Worm (Caenorhabditis elegans) whole organism, late embryonic: ENCODE measurements around the gene nas-31.

ENCODE experiments used
- C08G9.2 ChIP-seq: sonication (generic microtip); optimal IDR thresholded peaks from 2 replicates; lab custom pipeline; 2016; ENCODE audit warnings: mild to moderate bottlenecking, missing genetic modification characterization, moderate library complexity, missing compliant biosample characterization
- F13H6.1 ChIP-seq: sonication (generic microtip); optimal IDR thresholded peaks from 2 replicates; lab custom pipeline; 2016; ENCODE audit warnings: missing genetic modification characterization, missing compliant biosample characterization
- K02D7.2 ChIP-seq: sonication (generic microtip); optimal IDR thresholded peaks from 2 replicates; lab custom pipeline; 2017; ENCODE audit warnings: mild to moderate bottlenecking, missing genetic modification characterization, missing compliant biosample characterization
- K09A11.1 ChIP-seq: sonication (generic microtip); optimal IDR thresholded peaks from 2 replicates; lab custom pipeline; 2017; ENCODE audit warnings: antibody characterized with exemption, mild to moderate bottlenecking, missing genetic modification characterization, missing compliant biosample characterization; ENCODE audit not compliant: insufficient read depth
- T23F11.4 ChIP-seq: fragments of 200-800 bp; sonication (Bioruptor generic); optimal IDR thresholded peaks from 2 replicates; lab custom pipeline; 2018; ENCODE audit warnings: mild to moderate bottlenecking, missing genetic modification characterization, missing compliant biosample characterization
- ahr-1 ChIP-seq: sonication (generic microtip); optimal IDR thresholded peaks from 2 replicates; lab custom pipeline; 2016; ENCODE audit warnings: missing genetic modification characterization, missing compliant biosample characterization
- ama-1 ChIP-seq: fragments of 150-350 bp; optimal IDR thresholded peaks from 2 replicates; lab custom pipeline; 2014
- ceh-14 ChIP-seq: sonication (generic microtip); optimal IDR thresholded peaks from 2 replicates; lab custom pipeline; 2016; ENCODE audit warnings: missing genotype, missing genetic modification characterization, missing compliant biosample characterization
- ceh-18 ChIP-seq: sonication (generic microtip); optimal IDR thresholded peaks from 2 replicates; lab custom pipeline; 2016; ENCODE audit warnings: missing genetic modification characterization, missing compliant biosample characterization
- ceh-19 ChIP-seq: fragments of 200-800 bp; sonication (Bioruptor generic); optimal IDR thresholded peaks from 2 replicates; lab custom pipeline; 2018; ENCODE audit warnings: mild to moderate bottlenecking, missing genetic modification characterization, missing compliant biosample characterization
- ceh-30 ChIP-seq: fragments of 150-350 bp; optimal IDR thresholded peaks from 2 replicates; lab custom pipeline; 2014; ENCODE audit warnings: missing biosample characterization, missing genetic modification characterization
- ceh-31 ChIP-seq: sonication (generic microtip); optimal IDR thresholded peaks from 2 replicates; lab custom pipeline; 2016; ENCODE audit warnings: missing genetic modification characterization, missing compliant biosample characterization
- ceh-34 ChIP-seq: sonication (generic microtip); optimal IDR thresholded peaks from 2 replicates; lab custom pipeline; 2016; ENCODE audit warnings: mild to moderate bottlenecking, missing genetic modification characterization, missing compliant biosample characterization
- ceh-45 ChIP-seq: fragments of 200-800 bp; sonication (Bioruptor generic); IDR thresholded peaks from 2 replicates; pipeline ENCODE4 v1.3.6; 2022; ENCODE audit warnings: missing genetic modification reagents, missing genetic modification characterization, missing compliant biosample characterization
- ceh-48 ChIP-seq: sonication (generic microtip); optimal IDR thresholded peaks from 2 replicates; lab custom pipeline; 2016; ENCODE audit warnings: missing genetic modification characterization, inconsistent platforms, missing compliant biosample characterization
- ceh-9 ChIP-seq: sonication (generic microtip); optimal IDR thresholded peaks from 2 replicates; lab custom pipeline; 2016; ENCODE audit warnings: mild to moderate bottlenecking, missing genetic modification characterization, inconsistent platforms, missing compliant biosample characterization
- che-1 ChIP-seq: sonication (generic microtip); optimal IDR thresholded peaks from 2 replicates; lab custom pipeline; 2016; ENCODE audit warnings: mild to moderate bottlenecking, missing genetic modification characterization, missing compliant biosample characterization
- dmd-4 ChIP-seq: sonication (generic microtip); optimal IDR thresholded peaks from 2 replicates; lab custom pipeline; 2016; ENCODE audit warnings: borderline replicate concordance, missing genetic modification characterization, missing compliant biosample characterization
- dve-1 ChIP-seq: sonication (generic microtip); optimal IDR thresholded peaks from 2 replicates; lab custom pipeline; 2017; ENCODE audit warnings: antibody characterized with exemption, mild to moderate bottlenecking, missing genetic modification characterization, missing compliant biosample characterization
- elt-4 ChIP-seq: sonication (generic microtip); optimal IDR thresholded peaks from 2 replicates; lab custom pipeline; 2016; ENCODE audit warnings: missing genetic modification characterization, missing compliant biosample characterization
- ets-4 ChIP-seq: sonication (generic microtip); optimal IDR thresholded peaks from 2 replicates; lab custom pipeline; 2016; ENCODE audit warnings: missing genetic modification characterization, missing compliant biosample characterization
- eyg-1 ChIP-seq: sonication (generic microtip); optimal IDR thresholded peaks from 2 replicates; lab custom pipeline; 2016; ENCODE audit warnings: missing genotype, missing genetic modification characterization, missing compliant biosample characterization
- fax-1 ChIP-seq: sonication (generic microtip); optimal IDR thresholded peaks from 2 replicates; lab custom pipeline; 2016; ENCODE audit warnings: missing genotype, missing genetic modification characterization, missing compliant biosample characterization
- fkh-10 ChIP-seq: fragments of 150-350 bp; optimal IDR thresholded peaks from 2 replicates; lab custom pipeline; 2014; ENCODE audit warnings: missing biosample characterization, missing genetic modification reagents, missing genetic modification characterization
- fkh-6 ChIP-seq: sonication (generic microtip); optimal IDR thresholded peaks from 2 replicates; lab custom pipeline; 2016; ENCODE audit warnings: missing genetic modification characterization, missing compliant biosample characterization
- hlh-15 ChIP-seq: sonication (generic microtip); optimal IDR thresholded peaks from 2 replicates; lab custom pipeline; 2016; ENCODE audit warnings: missing genetic modification characterization, missing compliant biosample characterization
- hlh-30 ChIP-seq: sonication (generic microtip); optimal IDR thresholded peaks from 2 replicates; lab custom pipeline; 2017; ENCODE audit warnings: antibody characterized with exemption, missing genetic modification characterization, missing compliant biosample characterization; ENCODE audit not compliant: insufficient read depth
- hlh-8 ChIP-seq: sonication (generic microtip); optimal IDR thresholded peaks from 2 replicates; lab custom pipeline; 2016; ENCODE audit warnings: missing genotype, missing genetic modification characterization, missing compliant biosample characterization
- lim-6 ChIP-seq: sonication (generic microtip); optimal IDR thresholded peaks from 2 replicates; lab custom pipeline; 2016; ENCODE audit warnings: missing genetic modification characterization, missing compliant biosample characterization
- madf-2 ChIP-seq: sonication (generic microtip); optimal IDR thresholded peaks from 2 replicates; lab custom pipeline; 2017; ENCODE audit warnings: missing genetic modification characterization, missing compliant biosample characterization
- mec-3 ChIP-seq: sonication (generic microtip); optimal IDR thresholded peaks from 2 replicates; lab custom pipeline; 2016; ENCODE audit warnings: borderline replicate concordance, missing genetic modification characterization, missing compliant biosample characterization
- nfya-1 ChIP-seq: sonication (generic microtip); optimal IDR thresholded peaks from 2 replicates; lab custom pipeline; 2017; ENCODE audit warnings: missing genetic modification characterization, mild to moderate bottlenecking, missing compliant biosample characterization, antibody characterized with exemption, moderate library complexity
- nhr-11 ChIP-seq: fragments of 150-350 bp; optimal IDR thresholded peaks from 2 replicates; lab custom pipeline; 2014; ENCODE audit warnings: missing biosample characterization, missing genetic modification characterization
- pat-9 ChIP-seq: fragments of 200-800 bp; sonication (Bioruptor generic); optimal IDR thresholded peaks from 2 replicates; lab custom pipeline; 2018; ENCODE audit warnings: mild to moderate bottlenecking, missing genetic modification characterization, moderate library complexity, missing compliant biosample characterization
- pax-1 ChIP-seq: fragments of 150-350 bp; optimal IDR thresholded peaks from 2 replicates; lab custom pipeline; 2014; ENCODE audit warnings: missing biosample characterization, missing genetic modification characterization
- pha-2 ChIP-seq: sonication (generic microtip); optimal IDR thresholded peaks from 2 replicates; lab custom pipeline; 2017; ENCODE audit warnings: mild to moderate bottlenecking, missing genetic modification characterization, missing compliant biosample characterization
- pha-4 ChIP-seq: fragments of 150-350 bp; optimal IDR thresholded peaks from 2 replicates; lab custom pipeline; 2018; ENCODE audit warnings: missing biosample characterization, missing genetic modification reagents, missing genetic modification characterization
- pqm-1 ChIP-seq: sonication (generic microtip); optimal IDR thresholded peaks from 2 replicates; lab custom pipeline; 2016; ENCODE audit warnings: missing genetic modification characterization, missing compliant biosample characterization
- pros-1 ChIP-seq: fragments of 150-350 bp; optimal IDR thresholded peaks from 2 replicates; lab custom pipeline; 2014; ENCODE audit warnings: missing biosample characterization, missing genetic modification reagents, missing genetic modification characterization
- ref-2 ChIP-seq: sonication (generic microtip); optimal IDR thresholded peaks from 2 replicates; lab custom pipeline; 2016; ENCODE audit warnings: missing genetic modification characterization, missing compliant biosample characterization
- sdc-2 ChIP-seq: sonication (generic microtip); optimal IDR thresholded peaks from 2 replicates; lab custom pipeline; 2016; ENCODE audit warnings: missing genotype, missing genetic modification characterization, missing compliant biosample characterization
- syd-9 ChIP-seq: sonication (generic microtip); optimal IDR thresholded peaks from 2 replicates; lab custom pipeline; 2016; ENCODE audit warnings: mild to moderate bottlenecking, missing genetic modification characterization, moderate library complexity, missing compliant biosample characterization
- tbx-2 ChIP-seq: sonication (generic microtip); optimal IDR thresholded peaks from 2 replicates; lab custom pipeline; 2016; ENCODE audit warnings: missing genetic modification characterization, missing compliant biosample characterization
- ttx-3 ChIP-seq: sonication (generic microtip); optimal IDR thresholded peaks from 2 replicates; lab custom pipeline; 2016; ENCODE audit warnings: missing genetic modification reagents, missing genetic modification characterization, missing compliant biosample characterization
- unc-42 ChIP-seq: sonication (generic microtip); optimal IDR thresholded peaks from 2 replicates; lab custom pipeline; 2016; ENCODE audit warnings: missing genotype, missing genetic modification characterization, missing compliant biosample characterization
- unc-55 ChIP-seq: sonication (generic microtip); optimal IDR thresholded peaks from 2 replicates; lab custom pipeline; 2017; ENCODE audit warnings: missing biosample characterization, missing genetic modification reagents, missing genetic modification characterization

Gene nas-31

DNA sequence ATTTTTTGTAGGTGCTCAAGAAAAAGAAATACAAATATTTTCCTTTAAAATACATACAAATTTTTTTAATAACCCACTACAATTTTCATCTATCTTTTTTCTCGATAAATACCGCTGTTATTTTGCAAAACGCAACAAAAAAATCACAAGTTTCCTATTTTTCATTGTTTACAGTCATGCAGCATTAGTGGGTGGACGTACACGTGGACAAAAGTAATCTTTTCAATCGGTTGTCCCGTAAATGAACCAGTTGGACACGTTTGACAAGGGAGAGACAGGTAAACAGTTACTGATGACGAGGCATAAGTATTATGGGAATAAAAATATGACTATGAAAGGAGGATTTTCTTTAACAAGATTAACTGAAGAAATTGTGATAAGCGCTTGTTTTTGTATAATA is 48.5 kb downstream of the nas-31 start:
- TF ChIP-seq unc-42 (no peak), fax-1 (tag; lab: Kevin White, UChicago) (no peak), dmd-4 (tag; lab: Kevin White, UChicago) (no peak), che-1 (no peak), K02D7.2 (tag; lab: Kevin White, UChicago) (no peak), lim-6 (tag; lab: Kevin White, UChicago) (no peak), unc-55 (no peak), K09A11.1 (tag; lab: Kevin White, UChicago) (no peak), ets-4 (tag; lab: Kevin White, UChicago) (no peak), pha-2 (tag; lab: Kevin White, UChicago) (no peak), ref-2 (tag; lab: Kevin White, UChicago) (no peak), ttx-3 (tag; lab: Kevin White, UChicago) (no peak), syd-9 (no peak), ceh-18 (tag; lab: Kevin White, UChicago) (no peak), fkh-6 (no peak), ceh-30 (tag; lab: Kevin White, UChicago) (no peak)

- TF ChIP-seq pha-2 (tag; lab: Kevin White, UChicago) (no peak), pros-1 (peak; percentile 12), syd-9 (no peak), K02D7.2 (tag; lab: Kevin White, UChicago) (no peak), madf-2 (tag; lab: Kevin White, UChicago) (no peak), ceh-34 (tag; lab: Kevin White, UChicago) (no peak), mec-3 (tag; lab: Kevin White, UChicago) (no peak), ama-1 (lab: Kevin White, UChicago) (no peak), ceh-48 (no peak), ahr-1 (tag; lab: Kevin White, UChicago) (no peak), pqm-1 (tag; lab: Kevin White, UChicago) (no peak), lim-6 (tag; lab: Kevin White, UChicago) (no peak), ceh-18 (tag; lab: Kevin White, UChicago) (peak; percentile 81), dmd-4 (tag; lab: Kevin White, UChicago) (no peak), hlh-30 (peak; percentile 45), sdc-2 (tag; lab: Kevin White, UChicago) (peak; percentile 22), pax-1 (tag; lab: Kevin White, UChicago) (no peak), F13H6.1 (tag; lab: Kevin White, UChicago) (peak; percentile 3), hlh-15 (tag; lab: Kevin White, UChicago) (no peak), C08G9.2 (tag; lab: Kevin White, UChicago) (peak; percentile 29), ceh-30 (tag; lab: Kevin White, UChicago) (no peak), nfya-1 (tag; lab: Kevin White, UChicago) (peak; percentile 47), ceh-45 (GFP tag; lab: Robert Waterston, UW) (no peak), elt-4 (no peak), pha-4 (tag; lab: Kevin White, UChicago) (no peak), hlh-8 (no peak), unc-55 (no peak), nhr-11 (tag; lab: Kevin White, UChicago) (no peak), ceh-14 (tag; lab: Kevin White, UChicago) (peak; percentile 35), tbx-2 (tag; lab: Kevin White, UChicago) (peak; percentile 20), pat-9 (tag; lab: Kevin White, UChicago) (no peak), fkh-10 (peak; percentile 17), ceh-31 (tag; lab: Kevin White, UChicago) (peak; percentile 58), fax-1 (tag; lab: Kevin White, UChicago) (no peak), unc-42 (peak; percentile 88), ceh-19 (GFP tag; lab: Kevin White, UChicago) (no peak), T23F11.4 (GFP tag; lab: Kevin White, UChicago) (no peak), ceh-9 (tag; lab: Kevin White, UChicago) (no peak), eyg-1 (tag; lab: Kevin White, UChicago) (no peak), dve-1 (tag; lab: Kevin White, UChicago) (no peak)
Observed at ce11 chrV:10871457-10871861, 50.2 kb downstream of the nas-31 start.
